Worm (Caenorhabditis elegans) whole organism, L4/young adult: ENCODE results near the gene Y45F10D.6.

Experiments used
- W03F9.2 ChIP-seq: fragments of 150-350 bp; optimal IDR thresholded peaks from 2 replicates; lab custom pipeline; 2014; ENCODE audit warnings: missing biosample characterization, missing genetic modification characterization
- dao-5 ChIP-seq: sonication (generic microtip); optimal IDR thresholded peaks from 2 replicates; lab custom pipeline; 2016; ENCODE audit warnings: missing genotype, missing genetic modification characterization, moderate library complexity, missing compliant biosample characterization
- him-1 ChIP-seq: sonication (generic microtip); optimal IDR thresholded peaks from 2 replicates; lab custom pipeline; 2016; ENCODE audit warnings: missing genotype, missing genetic modification reagents, missing genetic modification characterization, missing compliant biosample characterization

DNA sequence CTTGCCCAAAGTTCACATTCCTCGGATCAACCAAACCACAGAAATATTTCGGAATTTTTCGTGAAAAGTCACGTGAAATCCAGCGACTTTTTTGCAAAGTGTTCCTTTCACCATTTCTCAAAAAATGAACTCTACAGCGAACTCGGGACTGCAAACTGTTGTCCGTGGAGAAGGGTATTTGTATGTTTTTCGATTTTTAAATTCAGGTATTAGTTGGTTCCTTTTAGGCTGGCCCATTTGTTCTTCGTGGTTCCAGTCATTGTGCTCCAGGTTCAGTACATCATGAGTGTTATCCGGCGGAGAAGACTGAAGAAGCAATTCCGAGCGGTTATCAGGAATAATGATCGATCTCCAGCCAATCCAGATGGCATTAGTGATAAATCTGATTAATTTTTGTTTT is 21.0 kb downstream of the Y45F10D.6 start:
- TF ChIP-seq him-1 (tag; lab: Kevin White, UChicago) (no peak), W03F9.2 (no peak), dao-5 (tag; lab: Kevin White, UChicago) (no peak)
